Worm (Caenorhabditis elegans): ENCODE results near the gene sra-28.

DNA sequence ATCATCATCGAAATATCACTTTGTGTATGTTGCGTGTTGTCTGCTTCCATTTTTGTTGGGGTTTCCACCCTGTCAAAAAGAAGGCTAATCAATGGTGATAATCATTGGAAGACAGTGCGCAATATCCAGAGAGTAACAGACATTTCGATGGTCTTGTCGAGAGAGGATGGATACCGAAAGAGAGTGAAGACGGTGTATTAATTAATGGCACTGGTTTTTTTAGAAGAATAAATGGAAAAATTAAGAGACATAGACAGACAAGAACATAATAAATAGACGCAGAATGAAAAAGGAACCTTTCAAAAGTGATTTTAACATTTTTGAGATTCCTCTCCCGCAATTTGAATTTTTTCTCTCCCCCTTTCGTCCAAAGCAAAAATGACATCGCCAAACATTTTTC lies 45.4 kb upstream of the sra-28 start:
- TF ChIP-seq nhr-77 (tag; optimal IDR thresholded peaks at IDR 0.05) (no peak), unc-55 (GFP tag; optimal IDR thresholded peaks at IDR 0.05) (no peak)
